Worm (Caenorhabditis elegans) whole organism, L2 larva: ENCODE data around the gene Y47D3B.12.

Experiments
- blmp-1 ChIP-seq: sonication (generic microtip); optimal IDR thresholded peaks from 2 replicates; lab custom pipeline; 2017; ENCODE audit warnings: missing genetic modification characterization, mild to moderate bottlenecking, missing compliant biosample characterization, antibody characterized with exemption, moderate library complexity; ENCODE audit not compliant: insufficient read depth
- mdl-1 ChIP-seq, 2 experiments: fragments of 150-350 bp in 1 of 2; sonication (generic microtip) in 1 of 2; optimal IDR thresholded peaks; 2 replicates each; lab custom pipeline; 2017; ENCODE audit warnings: missing biosample characterization in 2 of 2, missing genetic modification characterization in 2 of 2
- nhr-11 ChIP-seq: fragments of 150-350 bp; optimal IDR thresholded peaks from 2 replicates; lab custom pipeline; 2014; ENCODE audit warnings: missing biosample characterization, missing genetic modification characterization
- skn-1 ChIP-seq: sonication (generic microtip); optimal IDR thresholded peaks from 2 replicates; lab custom pipeline; 2017; ENCODE audit warnings: missing biosample characterization, missing genetic modification characterization

ce11 chrIII:11392740-11393139 is 10.1 kb upstream of the Y47D3B.12 start:
- no peak for TF ChIP-seq nhr-11
- no peak for TF ChIP-seq skn-1 (tag; lab: Kevin White, UChicago)
- no peak for TF ChIP-seq blmp-1 (tag; lab: Kevin White, UChicago)
- TF ChIP-seq mdl-1 (tag; optimal IDR thresholded peaks at IDR 0.05; lab: Kevin White, UChicago): no peak
